Worm (Caenorhabditis elegans): ENCODE measurements around the gene C04B4.4.

Gene C04B4.4

ce11 chrX:12337846-12338490, 47.3 kb downstream of the C04B4.4 start, which contains the start of gene srd-44:
Gene srd-44, plus strand, starts transcription at chrX:12338440.
- TF ChIP-seq rpc-1 (optimal IDR thresholded peaks at IDR 0.05): peak; percentile 72
- TF ChIP-seq rpc-1 (tag; optimal IDR thresholded peaks at IDR 0.05): peak; percentile 85
- no peak for TF ChIP-seq efl-1 (GFP tag; optimal IDR thresholded peaks at IDR 0.05)
- TF ChIP-seq B0019.2 (GFP tag; conservative IDR thresholded peaks at IDR 0.05): no peak
- TF ChIP-seq chd-7 (tag; optimal IDR thresholded peaks at IDR 0.05): no peak
- TF ChIP-seq repo-1 (tag; optimal IDR thresholded peaks at IDR 0.05): no peak
- TF ChIP-seq egl-18 (GFP tag; IDR thresholded peaks at IDR 0.05): no peak
- TF ChIP-seq snpc-1.3 (tag; optimal IDR thresholded peaks at IDR 0.05; ENCODE audit: insufficient read depth): peak; percentile 64
- TF ChIP-seq let-526 (GFP tag; IDR thresholded peaks at IDR 0.05): no peak
- no peak for TF ChIP-seq lin-54 (GFP tag; optimal IDR thresholded peaks at IDR 0.05)
- TF ChIP-seq F37B4.10 (GFP tag; IDR thresholded peaks at IDR 0.05): no peak
- peak; percentile 72 for TF ChIP-seq him-1 (tag; optimal IDR thresholded peaks at IDR 0.05)
- TF ChIP-seq F52B5.7 (tag; optimal IDR thresholded peaks at IDR 0.05): no peak
- no peak for TF ChIP-seq dpl-1 (GFP tag; optimal IDR thresholded peaks at IDR 0.05)
- no peak for TF ChIP-seq hlh-12 (tag; optimal IDR thresholded peaks at IDR 0.05)
- TF ChIP-seq tbx-9 (tag; optimal IDR thresholded peaks at IDR 0.05; ENCODE audit: borderline replicate concordance): no peak
- peak; percentile 52 for TF ChIP-seq T07F8.4 (tag; optimal IDR thresholded peaks at IDR 0.05)
- TF ChIP-seq F55B11.4 (tag; optimal IDR thresholded peaks at IDR 0.05; ENCODE audit: borderline replicate concordance, insufficient read depth): no peak
- no peak for TF ChIP-seq let-607 (tag; optimal IDR thresholded peaks at IDR 0.05)
- TF ChIP-seq Y95B8A.8 (GFP tag; IDR thresholded peaks at IDR 0.05): no peak
- TF ChIP-seq akir-1 (GFP tag; optimal IDR thresholded peaks at IDR 0.05): no peak
- no peak for TF ChIP-seq F57C9.4 (tag; optimal IDR thresholded peaks at IDR 0.05)
- TF ChIP-seq bed-1 (GFP tag; IDR thresholded peaks at IDR 0.05): no peak
- no peak for TF ChIP-seq lsy-27 (tag; optimal IDR thresholded peaks at IDR 0.05; ENCODE audit: borderline replicate concordance, insufficient read depth)
- peak; percentile 60; the same call in 1 of the 2 replicates for TF ChIP-seq hmg-20 (GFP tag; IDR thresholded peaks at IDR 0.05)
- peak; percentile 18 for TF ChIP-seq snpc-1.1 (tag; optimal IDR thresholded peaks at IDR 0.05; ENCODE audit: insufficient read depth)
- TF ChIP-seq xnd-1 (tag; optimal IDR thresholded peaks at IDR 0.05): no peak
- TF ChIP-seq hsf-1 (GFP tag; IDR thresholded peaks at IDR 0.05): no peak
- TF ChIP-seq ama-1 (optimal IDR thresholded peaks at IDR 0.05): no peak
- no peak for TF ChIP-seq ama-1 (GFP tag; optimal IDR thresholded peaks at IDR 0.05)
- peak; percentile 56 for TF ChIP-seq snpc-4 (GFP tag; optimal IDR thresholded peaks at IDR 0.05)
- TF ChIP-seq snpc-4 (tag; optimal IDR thresholded peaks at IDR 0.05): no peak
- no peak for TF ChIP-seq nfya-2 (GFP tag; IDR thresholded peaks at IDR 0.05)
- no peak for TF ChIP-seq F39B2.1 (GFP tag; IDR thresholded peaks at IDR 0.05)
- no peak for TF ChIP-seq nhr-179 (tag; optimal IDR thresholded peaks at IDR 0.05)
- TF ChIP-seq nhr-27 (tag; optimal IDR thresholded peaks at IDR 0.05): no peak
- no peak for TF ChIP-seq fkh-3 (tag; optimal IDR thresholded peaks at IDR 0.05)
- no peak for TF ChIP-seq hmg-1.2 (GFP tag; IDR thresholded peaks at IDR 0.05)
- no peak for TF ChIP-seq madf-8 (GFP tag; conservative IDR thresholded peaks at IDR 0.05)
- no peak for TF ChIP-seq aptf-3 (GFP tag; IDR thresholded peaks at IDR 0.05)
- no peak for TF ChIP-seq zim-3 (tag; optimal IDR thresholded peaks at IDR 0.05)
- TF ChIP-seq mxl-1 (tag; optimal IDR thresholded peaks at IDR 0.05): peak; percentile 48
- peak; percentile 30 for TF ChIP-seq ztf-18 (tag; optimal IDR thresholded peaks at IDR 0.05)
- TF ChIP-seq unc-130 (GFP tag; optimal IDR thresholded peaks at IDR 0.05): peak; percentile 18
- no peak for TF ChIP-seq lag-1 (GFP tag; IDR thresholded peaks at IDR 0.05)
- TF ChIP-seq Y56A3A.18 (GFP tag; IDR thresholded peaks at IDR 0.05): no peak
- TF ChIP-seq ceh-79 (tag; optimal IDR thresholded peaks at IDR 0.05): no peak
- TF ChIP-seq K12H6.12 (tag; optimal IDR thresholded peaks at IDR 0.05): no peak
- peak; percentile 42 to 56 for TF ChIP-seq rec-8 (tag; optimal IDR thresholded peaks at IDR 0.05)
